Fruit fly (Drosophila melanogaster): ENCODE measurements around the gene Srrm1.

The Srrm1 gene

dm6 chr3L:13030055-13030634 is 6.5 kb upstream of the Srrm1 start (continued):
- TF ChIP-seq CG2678 (tag; optimal IDR thresholded peaks at IDR 0.05) = peak; percentile 44
- peak in 1 of 2 experiments; percentile 16 for TF ChIP-seq Pdp1 (GFP tag; optimal IDR thresholded peaks at IDR 0.05)
- TF ChIP-seq CG10321 (GFP tag; IDR thresholded peaks at IDR 0.05) = no peak
- TF ChIP-seq Chrac-16 (GFP tag; optimal IDR thresholded peaks at IDR 0.05) = peak; percentile 12
- peak; percentile 53 for TF ChIP-seq gem (tag; optimal IDR thresholded peaks at IDR 0.05)
- TF ChIP-seq danr (GFP tag; IDR thresholded peaks at IDR 0.05) = 0 out of 2 replicates have a peak, but pooled peaks have one; percentile 9
- peak; percentile 79 for TF ChIP-seq Ets65A (GFP tag)
- TF ChIP-seq Sox102F (GFP tag; optimal IDR thresholded peaks at IDR 0.05) = peak; percentile 56
- TF ChIP-seq lmd (GFP tag; IDR thresholded peaks at IDR 0.05) = peak; percentile 31; the same call in 1 of the 2 replicates
- no peak for TF ChIP-seq pan (optimal IDR thresholded peaks at IDR 0.05)
- peak in 1 of 2 experiments; percentile 53 for TF ChIP-seq pan (GFP tag; optimal IDR thresholded peaks at IDR 0.05 in 1 of 2, IDR thresholded peaks at IDR 0.05 in 1 of 2)
- no peak for TF ChIP-seq MBD-R2 (GFP tag; IDR thresholded peaks at IDR 0.05)
- TF ChIP-seq Ssrp (tag; optimal IDR thresholded peaks at IDR 0.05) = peak; percentile 1
- TF ChIP-seq hkb (optimal IDR thresholded peaks at IDR 0.05) = no peak
- 0 out of 2 replicates have a peak, but pooled peaks have one; percentile 7 for TF ChIP-seq hkb (GFP tag; IDR thresholded peaks at IDR 0.05)
- peak; percentile 32 for TF ChIP-seq Xbp1 (GFP tag; optimal IDR thresholded peaks at IDR 0.05)
- TF ChIP-seq kay (GFP tag; optimal IDR thresholded peaks at IDR 0.05) = peak; percentile 42
- peak in 1 of 2 experiments; percentile 58 for TF ChIP-seq Hr51 (GFP tag; optimal IDR thresholded peaks at IDR 0.05)
- peak; percentile 20 for TF ChIP-seq CG12769 (tag; optimal IDR thresholded peaks at IDR 0.05)
- peak; percentile 22 for TF ChIP-seq CG8924 (tag; optimal IDR thresholded peaks at IDR 0.05)
- no peak for TF ChIP-seq CG14441 (GFP tag; IDR thresholded peaks at IDR 0.05)
- 0 out of 3 replicates have a peak, but pooled peaks have one; percentile 20 for TF ChIP-seq tgo (GFP tag; IDR thresholded peaks at IDR 0.05)
- peak; percentile 40 for TF ChIP-seq oc (tag; optimal IDR thresholded peaks at IDR 0.05)
- TF ChIP-seq CoRest (tag; optimal IDR thresholded peaks at IDR 0.05) = peak; percentile 47
- TF ChIP-seq trem (tag; optimal IDR thresholded peaks at IDR 0.05) = no peak
- TF ChIP-seq CG13424 (tag; optimal IDR thresholded peaks at IDR 0.05) = peak; percentile 30
- TF ChIP-seq CG10979 (tag; optimal IDR thresholded peaks at IDR 0.05) = peak; percentile 3
- TF ChIP-seq CG9817 (tag; optimal IDR thresholded peaks at IDR 0.05) = peak; percentile 7
- TF ChIP-seq CG2120 (GFP tag; optimal IDR thresholded peaks at IDR 0.05) = peak; percentile 22
- TF ChIP-seq tio (GFP tag; optimal IDR thresholded peaks at IDR 0.05) = no peak
- TF ChIP-seq Opbp (GFP tag; IDR thresholded peaks at IDR 0.05; ENCODE audit: partially characterized antibody) = no peak
- TF ChIP-seq bsh (GFP tag; optimal IDR thresholded peaks at IDR 0.05) = peak in 1 of 2 experiments; percentile 43
- TF ChIP-seq CG31224 (GFP tag; IDR thresholded peaks at IDR 0.05) = peak; percentile 6; the same call in 1 of the 2 replicates
- peak; percentile 37 for TF ChIP-seq Abd-B (GFP tag; optimal IDR thresholded peaks at IDR 0.05)
- TF ChIP-seq Oaz (GFP tag; IDR thresholded peaks at IDR 0.05) = 0 out of 2 replicates have a peak, but pooled peaks have one; percentile 26
- peak; percentile 48 for TF ChIP-seq CG15269 (tag; optimal IDR thresholded peaks at IDR 0.05)
- peak; percentile 19 for TF ChIP-seq CG17829 (tag; optimal IDR thresholded peaks at IDR 0.05)
- no peak for TF ChIP-seq mam (GFP tag; optimal IDR thresholded peaks at IDR 0.05)
- peak; percentile 79 for TF ChIP-seq sens (GFP tag)
- no peak for TF ChIP-seq CG7745 (tag; optimal IDR thresholded peaks at IDR 0.05)
- peak; percentile 61 for TF ChIP-seq Med (GFP tag)
- peak; percentile 22; the same call in 1 of the 2 replicates for TF ChIP-seq slbo (GFP tag; IDR thresholded peaks at IDR 0.05)
- no peak for TF ChIP-seq dati (GFP tag; IDR thresholded peaks at IDR 0.05)
- peak; percentile 11 for TF ChIP-seq az2 (GFP tag; optimal IDR thresholded peaks at IDR 0.05)
- TF ChIP-seq NfI (GFP tag; optimal IDR thresholded peaks at IDR 0.05) = peak; percentile 7
- TF ChIP-seq ci (GFP tag; IDR thresholded peaks at IDR 0.05) = 0 out of 3 replicates have a peak, but pooled peaks have one; percentile 22
- peak; percentile 37 for TF ChIP-seq CG30403 (GFP tag; optimal IDR thresholded peaks at IDR 0.05)
- TF ChIP-seq zf30C (GFP tag; optimal IDR thresholded peaks at IDR 0.05) = peak; percentile 33
- peak; percentile 48; the same call in 1 of the 2 replicates for TF ChIP-seq CG31441 (GFP tag; IDR thresholded peaks at IDR 0.05)
